Worm (Caenorhabditis elegans): Measurements from ENCODE around the gene col-140.

- TF ChIP-seq snpc-4 (GFP tag; optimal IDR thresholded peaks at IDR 0.05) (no peak), snpc-4 (tag; optimal IDR thresholded peaks at IDR 0.05) (no peak), attf-5 (GFP tag; optimal IDR thresholded peaks at IDR 0.05) (no peak)
Measured at ce11 chrV:5825478-5825877, 11.2 kb downstream of the col-140 start.

All from whole organism, young adult.